Comparison of ENCODE assay signal across 5 fruit fly cellular contexts in the genomic region with DNA sequence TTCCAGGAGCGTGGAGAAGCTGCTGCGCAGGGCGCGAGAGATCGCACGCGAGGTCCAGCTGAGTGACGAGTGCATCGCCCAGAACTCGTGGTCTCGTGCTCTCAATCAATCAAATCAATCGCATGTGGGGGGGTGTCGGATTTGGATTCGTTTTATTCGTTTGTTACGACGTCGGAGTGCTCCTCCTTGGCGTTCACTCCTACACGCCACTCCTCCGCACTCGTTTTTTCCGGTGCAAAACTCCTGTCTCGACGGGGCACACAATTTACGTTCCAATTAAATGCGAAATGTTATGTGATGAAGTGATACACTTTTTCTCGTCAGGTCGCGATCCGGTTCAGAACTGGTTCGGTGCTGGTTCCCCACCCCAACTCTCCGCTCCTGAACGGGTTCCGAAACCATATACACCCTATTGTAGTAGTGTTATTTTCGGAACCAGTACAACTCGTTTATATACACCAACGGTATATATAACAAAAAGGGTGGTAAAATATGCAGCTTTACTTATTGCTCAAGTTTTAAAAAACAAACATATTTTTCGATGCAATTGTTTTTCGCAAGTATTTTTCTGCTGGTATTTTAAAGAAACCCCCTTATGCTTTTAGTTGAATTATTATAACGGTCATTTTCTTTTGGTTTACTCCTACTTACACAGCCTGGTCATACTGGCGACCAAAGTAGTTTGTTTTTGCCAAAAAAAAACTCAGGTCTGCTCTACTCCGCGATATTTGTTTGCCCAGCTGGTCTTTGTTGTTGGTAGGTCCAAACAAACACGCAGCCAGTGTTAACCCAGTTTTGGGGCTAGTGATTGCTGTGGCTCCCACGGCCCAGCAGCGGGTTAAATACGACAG.
TF ChIP-seq lines count a peak whose summit lies in the region.

TSS of gene CG12091 (minus strand) at position 349 of the 851 bp plus-strand sequence.
TSS of gene pns (plus strand) at position 651 of the 851 bp plus-strand sequence.

TF ChIP-seq in whole organism, adult, 20 proteins besides CTCF, POLR2A, EP300 and RAD21 (continued from another document):
- TF ChIP-seq Clk (GFP tag; optimal IDR thresholded peaks at IDR 0.05; lab: Kevin White, UChicago) (peak; percentile 46), Crg-1 (GFP tag; optimal IDR thresholded peaks at IDR 0.05; lab: Kevin White, UChicago) (peak; percentile 59), Mnt (GFP tag; optimal IDR thresholded peaks at IDR 0.05; lab: Kevin White, UChicago) (peak; percentile 60), ovo (GFP tag; optimal IDR thresholded peaks at IDR 0.05; lab: Kevin White, UChicago) (peak; percentile 67)

TF ChIP-seq in whole organism, embryonic, 481 proteins besides CTCF, POLR2A, EP300 and RAD21 (continued from another document and continues in another):
- TF ChIP-seq CG11398 (GFP tag; optimal IDR thresholded peaks at IDR 0.05; lab: Kevin White, UChicago): peak; percentile 68
- no peak for TF ChIP-seq CG1832 (GFP tag; optimal IDR thresholded peaks at IDR 0.05; lab: Kevin White, UChicago)
- TF ChIP-seq otp (GFP tag; IDR thresholded peaks at IDR 0.05; lab: Robert Waterston, UW): peak; percentile 79; the same call in 2 of the 3 replicates
- no peak for TF ChIP-seq emc (GFP tag; optimal IDR thresholded peaks at IDR 0.05; lab: Kevin White, UChicago)
- peak; percentile 73; the same call in 1 of the 2 replicates for TF ChIP-seq amos (GFP tag; IDR thresholded peaks at IDR 0.05; lab: Robert Waterston, UW; ENCODE audit: partially characterized antibody)
- no peak for TF ChIP-seq CG2129 (GFP tag; IDR thresholded peaks at IDR 0.05; lab: Robert Waterston, UW; ENCODE audit: partially characterized antibody)
- peak; percentile 32; the same call in 1 of the 2 replicates for TF ChIP-seq CG6272 (GFP tag; IDR thresholded peaks at IDR 0.05; lab: Robert Waterston, UW)
- TF ChIP-seq dmrt99B (tag; optimal IDR thresholded peaks at IDR 0.05; lab: Kevin White, UChicago): no peak
- TF ChIP-seq CG9932 (GFP tag; IDR thresholded peaks at IDR 0.05; lab: Robert Waterston, UW): peak; percentile 77
- peak; percentile 74 for TF ChIP-seq CG17361 (GFP tag; IDR thresholded peaks at IDR 0.05; lab: Robert Waterston, UW)
- TF ChIP-seq Stat92E (GFP tag; optimal IDR thresholded peaks at IDR 0.05; lab: Kevin White, UChicago): no peak
- TF ChIP-seq CG12219 (GFP tag; optimal IDR thresholded peaks at IDR 0.05; lab: Kevin White, UChicago): peak; percentile 20
- TF ChIP-seq D19B (GFP tag; optimal IDR thresholded peaks at IDR 0.05; lab: Kevin White, UChicago): peak; percentile 23
- TF ChIP-seq Chrac-16 (GFP tag; optimal IDR thresholded peaks at IDR 0.05; lab: Kevin White, UChicago): peak; percentile 64
- TF ChIP-seq zen2 (GFP tag; IDR thresholded peaks at IDR 0.05; lab: Robert Waterston, UW; ENCODE audit: partially characterized antibody): no peak; the same call in 2 of the 3 replicates
- TF ChIP-seq CG4707 (GFP tag; optimal IDR thresholded peaks at IDR 0.05; lab: Kevin White, UChicago): peak; percentile 38
- TF ChIP-seq NfI (GFP tag; optimal IDR thresholded peaks at IDR 0.05; lab: Kevin White, UChicago): peak; percentile 43
- TF ChIP-seq gce (GFP tag; IDR thresholded peaks at IDR 0.05; lab: Robert Waterston, UW): no peak
- peak; percentile 76 for TF ChIP-seq CG13424 (tag; optimal IDR thresholded peaks at IDR 0.05; lab: Kevin White, UChicago)
- peak; percentile 46 for TF ChIP-seq CG13123 (GFP tag; optimal IDR thresholded peaks at IDR 0.05; lab: Kevin White, UChicago)
- 0 out of 2 replicates have a peak, but pooled peaks have one; percentile 5 for TF ChIP-seq bowl (GFP tag; IDR thresholded peaks at IDR 0.05; lab: Robert Waterston, UW)
- peak; percentile 46; the same call in 1 of the 2 replicates for TF ChIP-seq seq (GFP tag; IDR thresholded peaks at IDR 0.05; lab: Robert Waterston, UW)
- peak; percentile 41; the same call in 1 of the 4 replicates for TF ChIP-seq Dll (GFP tag; IDR thresholded peaks at IDR 0.05; lab: Robert Waterston, UW; ENCODE audit: partially characterized antibody)
- peak in 1 of 2 experiments; percentile 56 for TF ChIP-seq bsh (GFP tag; optimal IDR thresholded peaks at IDR 0.05; lab: Kevin White, UChicago)
- peak; percentile 67 for TF ChIP-seq Camta (GFP tag; optimal IDR thresholded peaks at IDR 0.05; lab: Kevin White, UChicago)
- TF ChIP-seq ken (GFP tag; IDR thresholded peaks at IDR 0.05; lab: Robert Waterston, UW): 0 out of 3 replicates have a peak, but pooled peaks have one; percentile 31

TF ChIP-seq in whole organism, prepupa, 60 proteins besides CTCF, POLR2A, EP300 and RAD21 (continued from another document and continues in another):
- TF ChIP-seq fd59A (GFP tag; optimal IDR thresholded peaks at IDR 0.05; lab: Kevin White, UChicago) (no peak), CG15336 (GFP tag; IDR thresholded peaks at IDR 0.05; lab: Robert Waterston, UW) (peak; percentile 54), CG11294 (GFP tag; IDR thresholded peaks at IDR 0.05; lab: Robert Waterston, UW) (no peak), Hr38 (GFP tag; optimal IDR thresholded peaks at IDR 0.05; lab: Kevin White, UChicago) (no peak), cyc (GFP tag; optimal IDR thresholded peaks at IDR 0.05; lab: Kevin White, UChicago) (peak; percentile 61), CG32006 (GFP tag; optimal IDR thresholded peaks at IDR 0.05; lab: Kevin White, UChicago) (no peak), topi (GFP tag; optimal IDR thresholded peaks at IDR 0.05; lab: Kevin White, UChicago) (peak; percentile 41), achi (GFP tag; optimal IDR thresholded peaks at IDR 0.05; lab: Kevin White, UChicago) (no peak), fkh (GFP tag; optimal IDR thresholded peaks at IDR 0.05; lab: Kevin White, UChicago) (peak; percentile 95), CG3919 (GFP tag; optimal IDR thresholded peaks at IDR 0.05; lab: Kevin White, UChicago) (peak; percentile 64), svp (GFP tag; lab: Kevin White, UChicago) (peak; percentile 96), CG16779 (tag; optimal IDR thresholded peaks at IDR 0.05; lab: Kevin White, UChicago) (no peak), CG6808 (GFP tag; optimal IDR thresholded peaks at IDR 0.05; lab: Kevin White, UChicago) (no peak), eg (GFP tag; IDR thresholded peaks at IDR 0.05; lab: Robert Waterston, UW) (peak; percentile 70), CG6792 (GFP tag; optimal IDR thresholded peaks at IDR 0.05; lab: Kevin White, UChicago) (peak; percentile 33), CG11762 (GFP tag; optimal IDR thresholded peaks at IDR 0.05; lab: Kevin White, UChicago; ENCODE audit: insufficient read depth) (no peak), Sox14 (GFP tag; optimal IDR thresholded peaks at IDR 0.05; lab: Kevin White, UChicago) (peak; percentile 44), lz (GFP tag; optimal IDR thresholded peaks at IDR 0.05; lab: Kevin White, UChicago) (peak; percentile 65), dsx (GFP tag; optimal IDR thresholded peaks at IDR 0.05; lab: Kevin White, UChicago; ENCODE audit: poor library complexity, severe bottlenecking) (no peak), CG8632 (GFP tag; optimal IDR thresholded peaks at IDR 0.05; lab: Kevin White, UChicago) (peak; percentile 47), CG8319 (GFP tag; optimal IDR thresholded peaks at IDR 0.05; lab: Kevin White, UChicago) (no peak), CG6854 (GFP tag; optimal IDR thresholded peaks at IDR 0.05; lab: Kevin White, UChicago) (peak; percentile 30), CG31627 (GFP tag; optimal IDR thresholded peaks at IDR 0.05; lab: Kevin White, UChicago) (peak; percentile 60), CG1621 (tag; optimal IDR thresholded peaks at IDR 0.05; lab: Kevin White, UChicago) (no peak), pdm3 (GFP tag; optimal IDR thresholded peaks at IDR 0.05; lab: Kevin White, UChicago) (no peak), Met (GFP tag; optimal IDR thresholded peaks at IDR 0.05; lab: Kevin White, UChicago) (no peak), Eip75B (GFP tag; optimal IDR thresholded peaks at IDR 0.05; lab: Kevin White, UChicago) (peak; percentile 66), Ets21C (GFP tag; optimal IDR thresholded peaks at IDR 0.05; lab: Kevin White, UChicago) (no peak), CG10669 (GFP tag; optimal IDR thresholded peaks at IDR 0.05; lab: Kevin White, UChicago) (no peak), CG8119 (GFP tag; IDR thresholded peaks at IDR 0.05; lab: Robert Waterston, UW) (peak; percentile 24; the same call in 1 of the 3 replicates)

TF ChIP-seq in whole organism, pupa, 21 proteins besides CTCF, POLR2A, EP300 and RAD21 (continued from another document):
- TF ChIP-seq CG14655 (GFP tag; optimal IDR thresholded peaks at IDR 0.05; lab: Kevin White, UChicago): no peak

TF ChIP-seq in whole organism, wandering third instar larva, 38 proteins besides CTCF, POLR2A, EP300 and RAD21 (continued from another document):
- no peak for TF ChIP-seq Vsx2 (GFP tag; optimal IDR thresholded peaks at IDR 0.05; lab: Kevin White, UChicago; ENCODE audit: partially characterized antibody)
- peak; percentile 60 for TF ChIP-seq fru (GFP tag; optimal IDR thresholded peaks at IDR 0.05; lab: Kevin White, UChicago)
- no peak for TF ChIP-seq usp (GFP tag; optimal IDR thresholded peaks at IDR 0.05; lab: Kevin White, UChicago)
- no peak for TF ChIP-seq Rel (GFP tag; optimal IDR thresholded peaks at IDR 0.05; lab: Kevin White, UChicago)
- peak; percentile 63 for TF ChIP-seq Rel (tag; optimal IDR thresholded peaks at IDR 0.05; lab: Kevin White, UChicago)
- peak; percentile 48 for TF ChIP-seq ey (GFP tag; optimal IDR thresholded peaks at IDR 0.05; lab: Kevin White, UChicago)
- TF ChIP-seq HLH106 (tag; optimal IDR thresholded peaks at IDR 0.05; lab: Kevin White, UChicago): peak; percentile 65
- TF ChIP-seq woc (GFP tag; optimal IDR thresholded peaks at IDR 0.05; lab: Kevin White, UChicago): no peak
- TF ChIP-seq br (GFP tag; optimal IDR thresholded peaks at IDR 0.05; lab: Kevin White, UChicago): peak; percentile 66
- no peak for TF ChIP-seq N (GFP tag; optimal IDR thresholded peaks at IDR 0.05; lab: Kevin White, UChicago)
- no peak for TF ChIP-seq brk (GFP tag; optimal IDR thresholded peaks at IDR 0.05; lab: Kevin White, UChicago)
- no peak for TF ChIP-seq Hr78 (GFP tag; optimal IDR thresholded peaks at IDR 0.05; lab: Kevin White, UChicago)
- TF ChIP-seq OdsH (GFP tag; optimal IDR thresholded peaks at IDR 0.05; lab: Kevin White, UChicago): peak; percentile 42
- no peak for TF ChIP-seq Dif (GFP tag; optimal IDR thresholded peaks at IDR 0.05; lab: Kevin White, UChicago; ENCODE audit: partially characterized antibody)
- no peak for TF ChIP-seq sage (GFP tag; optimal IDR thresholded peaks at IDR 0.05; lab: Kevin White, UChicago)
- TF ChIP-seq Dfd (GFP tag; optimal IDR thresholded peaks at IDR 0.05; lab: Kevin White, UChicago): no peak
- TF ChIP-seq foxo (GFP tag; optimal IDR thresholded peaks at IDR 0.05; lab: Kevin White, UChicago): peak in 1 of 2 experiments; percentile 66
- TF ChIP-seq CrebA (GFP tag; optimal IDR thresholded peaks at IDR 0.05; lab: Kevin White, UChicago; ENCODE audit: borderline replicate concordance): no peak
- no peak for TF ChIP-seq Mio (GFP tag; optimal IDR thresholded peaks at IDR 0.05; lab: Kevin White, UChicago)
- peak; percentile 64 for TF ChIP-seq Sp1 (GFP tag; optimal IDR thresholded peaks at IDR 0.05; lab: Kevin White, UChicago)
TF ChIP-seq in whole organism, wandering third instar larva: peak in this region for 15.
